Worm (Caenorhabditis elegans): ENCODE measurements around the gene slc-28.2.

Gene slc-28.2

ce11 chrV:3459919-3460318 lies at the start of gene slc-28.2:
TSS of gene slc-28.2 (plus strand) at chrV:3460219.
- TF ChIP-seq ref-1 (GFP tag; conservative IDR thresholded peaks at IDR 0.05) (no peak), ztf-29 (GFP tag; IDR thresholded peaks at IDR 0.05) (no peak), med-1 (GFP tag; optimal IDR thresholded peaks at IDR 0.05; ENCODE audit: insufficient read depth) (no peak), flt-1 (GFP tag; IDR thresholded peaks at IDR 0.05) (no peak), klf-2 (GFP tag; conservative IDR thresholded peaks at IDR 0.05) (no peak), ztf-23 (GFP tag; IDR thresholded peaks at IDR 0.05) (no peak), tab-1 (GFP tag; IDR thresholded peaks at IDR 0.05) (no peak), cog-1 (tag; optimal IDR thresholded peaks at IDR 0.05) (no peak), T22C8.4 (GFP tag; IDR thresholded peaks at IDR 0.05) (no peak)

ce11 chrV:3413010-3413409 lies 47.0 kb upstream of the slc-28.2 start, which contains the start of gene txt-11:
TSS of gene txt-11 (plus strand) at chrV:3413310.
- TF ChIP-seq klf-2 (GFP tag; conservative IDR thresholded peaks at IDR 0.05) (no peak), cog-1 (tag; optimal IDR thresholded peaks at IDR 0.05) (no peak), ref-1 (GFP tag; conservative IDR thresholded peaks at IDR 0.05) (no peak)

ce11 chrV:3417928-3418327 lies 42.1 kb upstream of the slc-28.2 start, which contains the start of gene T20D4.3:
TSS of gene T20D4.3 (plus strand) at chrV:3418228.
- TF ChIP-seq ztf-23 (GFP tag; IDR thresholded peaks at IDR 0.05), result no peak
- no peak for TF ChIP-seq tab-1 (GFP tag; IDR thresholded peaks at IDR 0.05)
- TF ChIP-seq med-1 (GFP tag; optimal IDR thresholded peaks at IDR 0.05; ENCODE audit: insufficient read depth), result no peak
- TF ChIP-seq klf-2 (GFP tag; conservative IDR thresholded peaks at IDR 0.05), result no peak
- no peak for TF ChIP-seq flt-1 (GFP tag; IDR thresholded peaks at IDR 0.05)
- TF ChIP-seq cog-1 (tag; optimal IDR thresholded peaks at IDR 0.05), result no peak
- TF ChIP-seq ref-1 (GFP tag; conservative IDR thresholded peaks at IDR 0.05), result no peak
- TF ChIP-seq ztf-29 (GFP tag; IDR thresholded peaks at IDR 0.05), result no peak
- no peak for TF ChIP-seq T22C8.4 (GFP tag; IDR thresholded peaks at IDR 0.05)

- no peak for TF ChIP-seq ztf-29 (GFP tag; IDR thresholded peaks at IDR 0.05)
- TF ChIP-seq med-1 (GFP tag; optimal IDR thresholded peaks at IDR 0.05; ENCODE audit: insufficient read depth), result no peak
- TF ChIP-seq klf-2 (GFP tag; conservative IDR thresholded peaks at IDR 0.05), result no peak
- no peak for TF ChIP-seq flt-1 (GFP tag; IDR thresholded peaks at IDR 0.05)
- TF ChIP-seq T22C8.4 (GFP tag; IDR thresholded peaks at IDR 0.05), result no peak
- no peak for TF ChIP-seq tab-1 (GFP tag; IDR thresholded peaks at IDR 0.05)
- no peak for TF ChIP-seq cog-1 (tag; optimal IDR thresholded peaks at IDR 0.05)
- no peak for TF ChIP-seq ztf-23 (GFP tag; IDR thresholded peaks at IDR 0.05)
- TF ChIP-seq ref-1 (GFP tag; conservative IDR thresholded peaks at IDR 0.05), result no peak
These were observed 35.7 kb upstream of the slc-28.2 start, which contains the start of gene srab-21 for ce11 chrV:3424341-3424740. TSS of gene srab-21 (minus strand) at chrV:3424441.

ce11 chrV:3426076-3426475 lies 33.9 kb upstream of the slc-28.2 start, which contains the start of gene srab-22:
TSS of gene srab-22 (plus strand) at chrV:3426376.
- TF ChIP-seq ztf-23 (GFP tag; IDR thresholded peaks at IDR 0.05) (no peak), ref-1 (GFP tag; conservative IDR thresholded peaks at IDR 0.05) (no peak), klf-2 (GFP tag; conservative IDR thresholded peaks at IDR 0.05) (no peak), ztf-29 (GFP tag; IDR thresholded peaks at IDR 0.05) (no peak), tab-1 (GFP tag; IDR thresholded peaks at IDR 0.05) (no peak), cog-1 (tag; optimal IDR thresholded peaks at IDR 0.05) (no peak)

ce11 chrV:3428697-3429096 lies 31.3 kb upstream of the slc-28.2 start, which contains the start of gene srab-20:
TSS of gene srab-20 (plus strand) at chrV:3428997.
- TF ChIP-seq med-1 (GFP tag; optimal IDR thresholded peaks at IDR 0.05; ENCODE audit: insufficient read depth) (no peak), T22C8.4 (GFP tag; IDR thresholded peaks at IDR 0.05) (no peak), ztf-29 (GFP tag; IDR thresholded peaks at IDR 0.05) (no peak)

DNA sequence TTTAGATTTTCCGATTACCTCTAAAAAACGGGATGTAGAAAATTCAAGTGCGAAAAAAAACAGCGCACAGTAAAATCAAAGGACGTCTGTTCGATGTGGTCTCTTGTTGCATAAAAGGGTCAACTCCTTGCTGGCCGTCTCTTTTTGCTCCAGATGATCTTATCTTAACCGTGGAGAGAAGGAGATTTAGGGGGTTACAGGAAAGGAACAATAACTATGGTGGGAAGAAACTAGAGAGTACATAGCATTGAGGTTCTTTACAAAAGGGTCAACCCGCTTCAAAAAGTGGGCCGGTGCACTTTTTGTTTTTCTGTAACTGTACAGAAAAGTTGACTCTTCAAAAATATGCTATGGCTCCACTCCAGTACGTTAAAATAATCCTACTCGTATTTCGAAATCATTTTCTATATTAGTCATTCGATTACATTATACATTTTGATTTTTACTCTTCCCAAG lies 28.5 kb upstream of the slc-28.2 start, which contains the start of the genes T20D4.19 and srj-9:
Gene T20D4.19 (minus strand): TSS at position 101 of the 456 bp plus-strand sequence.
Gene srj-9 (plus strand): TSS at position 406 of the 456 bp plus-strand sequence.
- TF ChIP-seq ztf-29 (GFP tag; IDR thresholded peaks at IDR 0.05) (no peak), med-1 (GFP tag; optimal IDR thresholded peaks at IDR 0.05; ENCODE audit: insufficient read depth) (no peak), tab-1 (GFP tag; IDR thresholded peaks at IDR 0.05) (no peak), ztf-23 (GFP tag; IDR thresholded peaks at IDR 0.05) (no peak), ref-1 (GFP tag; conservative IDR thresholded peaks at IDR 0.05) (no peak), cog-1 (tag; optimal IDR thresholded peaks at IDR 0.05) (no peak), flt-1 (GFP tag; IDR thresholded peaks at IDR 0.05) (no peak), klf-2 (GFP tag; conservative IDR thresholded peaks at IDR 0.05) (no peak), T22C8.4 (GFP tag; IDR thresholded peaks at IDR 0.05) (no peak)

ce11 chrV:3442609-3443008 lies 17.4 kb upstream of the slc-28.2 start:
- TF ChIP-seq ref-1 (GFP tag; conservative IDR thresholded peaks at IDR 0.05) (no peak), klf-2 (GFP tag; conservative IDR thresholded peaks at IDR 0.05) (no peak), ztf-23 (GFP tag; IDR thresholded peaks at IDR 0.05) (no peak), ztf-29 (GFP tag; IDR thresholded peaks at IDR 0.05) (no peak), T22C8.4 (GFP tag; IDR thresholded peaks at IDR 0.05) (no peak), tab-1 (GFP tag; IDR thresholded peaks at IDR 0.05) (no peak), med-1 (GFP tag; optimal IDR thresholded peaks at IDR 0.05; ENCODE audit: insufficient read depth) (no peak), cog-1 (tag; optimal IDR thresholded peaks at IDR 0.05) (no peak), flt-1 (GFP tag; IDR thresholded peaks at IDR 0.05) (no peak)

ce11 chrV:3444777-3445089 lies 15.3 kb upstream of the slc-28.2 start, which contains the start of gene cfz-2:
TSS of gene cfz-2 (minus strand) at chrV:3444877.
- no peak for TF ChIP-seq T22C8.4 (GFP tag; IDR thresholded peaks at IDR 0.05)
- TF ChIP-seq ref-1 (GFP tag; conservative IDR thresholded peaks at IDR 0.05), result no peak
- no peak for TF ChIP-seq klf-2 (GFP tag; conservative IDR thresholded peaks at IDR 0.05)
- no peak for TF ChIP-seq med-1 (GFP tag; optimal IDR thresholded peaks at IDR 0.05; ENCODE audit: insufficient read depth)
- no peak for TF ChIP-seq ztf-23 (GFP tag; IDR thresholded peaks at IDR 0.05)
- TF ChIP-seq flt-1 (GFP tag; IDR thresholded peaks at IDR 0.05), result no peak
- no peak for TF ChIP-seq cog-1 (tag; optimal IDR thresholded peaks at IDR 0.05)
- no peak for TF ChIP-seq tab-1 (GFP tag; IDR thresholded peaks at IDR 0.05)
- TF ChIP-seq ztf-29 (GFP tag; IDR thresholded peaks at IDR 0.05), result no peak
